Worm (Caenorhabditis elegans) whole organism, L3 larva: Measurements from ENCODE around the gene srsx-3.

Source experiments
- R02D3.7 ChIP-seq: fragments of 150-350 bp; optimal IDR thresholded peaks from 2 replicates; lab custom pipeline; 2014; ENCODE audit warnings: missing biosample characterization, missing genetic modification characterization
- ZK546.5 ChIP-seq: sonication (generic microtip); optimal IDR thresholded peaks from 2 replicates; lab custom pipeline; 2017; ENCODE audit warnings: missing biosample characterization, missing genetic modification characterization
- aly-2 ChIP-seq: fragments of 150-350 bp; optimal IDR thresholded peaks from 2 replicates; lab custom pipeline; 2014; ENCODE audit warnings: missing biosample characterization, missing genetic modification characterization
- ama-1 ChIP-seq: fragments of 150-350 bp; optimal IDR thresholded peaks from 2 replicates; lab custom pipeline; 2018
- ceh-28 ChIP-seq: fragments of 150-350 bp; optimal IDR thresholded peaks from 2 replicates; lab custom pipeline; 2014; ENCODE audit warnings: missing biosample characterization, missing genetic modification reagents, missing genetic modification characterization
- ceh-82 ChIP-seq: fragments of 150-350 bp; optimal IDR thresholded peaks from 2 replicates; lab custom pipeline; 2014; ENCODE audit warnings: missing biosample characterization, missing genetic modification characterization
- daf-12 ChIP-seq: fragments of 150-350 bp; optimal IDR thresholded peaks from 2 replicates; lab custom pipeline; 2014; ENCODE audit warnings: missing biosample characterization, missing genetic modification reagents, missing genetic modification characterization
- elt-2 ChIP-seq: sonication (generic microtip); optimal IDR thresholded peaks from 2 replicates; lab custom pipeline; 2016; ENCODE audit warnings: missing genetic modification reagents, mild to moderate bottlenecking, missing genetic modification characterization, missing compliant biosample characterization
- elt-3 ChIP-seq, 3 experiments: fragments of 150-350 bp in 1 of 3; sonication (generic microtip) in 2 of 3; optimal IDR thresholded peaks; 2 replicates in 2 of 3; 4 replicates in 1 of 3; lab custom pipeline; 2014 to 2017; ENCODE audit warnings: missing biosample characterization in 3 of 3, missing genetic modification characterization in 3 of 3
- fkh-10 ChIP-seq: sonication (generic microtip); optimal IDR thresholded peaks from 2 replicates; lab custom pipeline; 2017; ENCODE audit warnings: missing biosample characterization, missing genetic modification reagents, missing genetic modification characterization
- fkh-2 ChIP-seq: fragments of 150-350 bp; optimal IDR thresholded peaks from 2 replicates; lab custom pipeline; 2014; ENCODE audit warnings: missing biosample characterization, missing genetic modification reagents, missing genetic modification characterization
- fos-1 ChIP-seq: fragments of 150-350 bp; optimal IDR thresholded peaks from 2 replicates; lab custom pipeline; 2014; ENCODE audit warnings: missing biosample characterization, missing genetic modification characterization
- jun-1 ChIP-seq: fragments of 150-350 bp; optimal IDR thresholded peaks from 2 replicates; lab custom pipeline; 2014; ENCODE audit warnings: missing biosample characterization, missing genetic modification reagents, missing genetic modification characterization
- lin-15B ChIP-seq: fragments of 150-350 bp; optimal IDR thresholded peaks from 2 replicates; lab custom pipeline; 2014; ENCODE audit warnings: missing biosample characterization, missing genetic modification characterization
- lin-39 ChIP-seq: fragments of 150-350 bp; optimal IDR thresholded peaks from 2 replicates; lab custom pipeline; 2018; ENCODE audit warnings: missing biosample characterization, missing genetic modification reagents, missing genetic modification characterization
- mml-1 ChIP-seq: fragments of 150-350 bp; sonication (generic microtip); optimal IDR thresholded peaks from 3 replicates; lab custom pipeline; 2014; ENCODE audit warnings: missing biosample characterization, missing genetic modification characterization
- nfya-1 ChIP-seq: sonication (generic microtip); optimal IDR thresholded peaks from 2 replicates; lab custom pipeline; 2017; ENCODE audit warnings: missing genetic modification characterization, mild to moderate bottlenecking, missing compliant biosample characterization, antibody characterized with exemption, moderate library complexity; ENCODE audit not compliant: insufficient read depth
- nhr-11 ChIP-seq: fragments of 150-350 bp; optimal IDR thresholded peaks from 2 replicates; lab custom pipeline; 2014; ENCODE audit warnings: missing biosample characterization, missing genetic modification characterization
- nhr-12 ChIP-seq: fragments of 150-350 bp; optimal IDR thresholded peaks from 2 replicates; lab custom pipeline; 2014; ENCODE audit warnings: missing biosample characterization, missing genetic modification characterization
- nhr-237 ChIP-seq: fragments of 150-350 bp; optimal IDR thresholded peaks from 2 replicates; lab custom pipeline; 2014; ENCODE audit warnings: missing biosample characterization, missing genetic modification characterization
- nhr-28 ChIP-seq: fragments of 150-350 bp; optimal IDR thresholded peaks from 2 replicates; lab custom pipeline; 2014; ENCODE audit warnings: missing biosample characterization, missing genetic modification characterization
- nhr-43 ChIP-seq: sonication (generic microtip); optimal IDR thresholded peaks from 2 replicates; lab custom pipeline; 2016; ENCODE audit warnings: mild to moderate bottlenecking, missing genetic modification characterization, missing compliant biosample characterization; ENCODE audit not compliant: poor library complexity, severe bottlenecking
- pha-4 ChIP-seq: fragments of 150-350 bp; optimal IDR thresholded peaks from 2 replicates; lab custom pipeline; 2014; ENCODE audit warnings: missing biosample characterization, missing genetic modification reagents, missing genetic modification characterization
- pqm-1 ChIP-seq: fragments of 150-350 bp; optimal IDR thresholded peaks from 2 replicates; lab custom pipeline; 2017; ENCODE audit warnings: missing biosample characterization, missing genetic modification characterization, inconsistent platforms
- tbx-2 ChIP-seq: sonication (generic microtip); optimal IDR thresholded peaks from 2 replicates; lab custom pipeline; 2016; ENCODE audit warnings: mild to moderate bottlenecking, missing genetic modification characterization, missing compliant biosample characterization
- unc-39 ChIP-seq: sonication (generic microtip); optimal IDR thresholded peaks from 4 replicates; lab custom pipeline; 2017; ENCODE audit warnings: missing biosample characterization, missing genetic modification characterization
- ztf-11 ChIP-seq: fragments of 150-350 bp; optimal IDR thresholded peaks from 2 replicates; lab custom pipeline; 2014; ENCODE audit warnings: missing biosample characterization, missing genetic modification characterization

The srsx-3 gene

DNA sequence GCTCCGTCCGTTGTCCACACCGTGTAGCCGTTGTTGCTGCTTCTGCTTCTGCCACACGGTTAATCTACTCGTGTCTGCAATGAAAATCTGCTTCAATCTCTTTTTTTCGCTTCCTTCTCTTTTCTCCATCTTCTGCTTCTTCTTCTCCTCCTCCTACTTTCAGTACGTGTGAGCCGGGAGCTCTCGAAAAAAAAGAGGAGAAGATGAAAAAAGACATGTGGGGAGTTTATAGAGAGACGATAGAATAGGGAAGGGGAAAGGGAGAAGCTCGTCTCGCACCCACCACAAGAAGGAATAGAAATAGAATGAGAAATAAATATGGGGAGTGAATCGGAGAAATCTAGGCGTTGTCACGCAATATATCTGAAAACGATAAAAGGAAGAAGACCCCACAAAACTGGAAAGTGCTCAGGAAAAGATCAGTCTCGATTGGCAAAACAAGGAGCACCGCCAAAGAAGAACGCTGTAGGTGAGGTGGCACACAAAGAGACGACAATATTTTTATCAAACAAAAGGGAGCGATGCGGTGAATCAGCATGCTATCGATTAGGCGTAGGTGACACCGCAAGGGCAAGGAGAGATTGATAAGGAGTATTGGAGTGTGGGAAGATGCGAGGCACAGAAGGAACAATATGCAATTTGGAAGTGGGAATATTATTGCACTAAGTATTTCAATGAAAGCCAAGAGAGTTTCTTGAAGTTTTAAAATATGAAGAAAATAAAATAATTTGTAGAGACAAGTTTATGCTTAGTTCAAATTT lies 40.8 kb upstream of the srsx-3 start, which contains the start of gene let-413:
TSS of gene let-413 (minus strand) at position 76 of the 761 bp plus-strand sequence.
- no peak for TF ChIP-seq unc-39 (tag; lab: Kevin White, UChicago)
- no peak for TF ChIP-seq fos-1 (tag; lab: Kevin White, UChicago)
- no peak for TF ChIP-seq ztf-11
- TF ChIP-seq nfya-1 (tag; lab: Kevin White, UChicago): peak; percentile 25
- no peak for TF ChIP-seq nhr-237 (tag; lab: Kevin White, UChicago)
- TF ChIP-seq jun-1: no peak
- peak; percentile 62 for TF ChIP-seq elt-2 (tag; lab: Kevin White, UChicago)
- TF ChIP-seq pqm-1 (tag; lab: Kevin White, UChicago): peak; percentile 67
- TF ChIP-seq pha-4 (tag; lab: Kevin White, UChicago): peak; percentile 47
- TF ChIP-seq fkh-10: no peak

DNA sequence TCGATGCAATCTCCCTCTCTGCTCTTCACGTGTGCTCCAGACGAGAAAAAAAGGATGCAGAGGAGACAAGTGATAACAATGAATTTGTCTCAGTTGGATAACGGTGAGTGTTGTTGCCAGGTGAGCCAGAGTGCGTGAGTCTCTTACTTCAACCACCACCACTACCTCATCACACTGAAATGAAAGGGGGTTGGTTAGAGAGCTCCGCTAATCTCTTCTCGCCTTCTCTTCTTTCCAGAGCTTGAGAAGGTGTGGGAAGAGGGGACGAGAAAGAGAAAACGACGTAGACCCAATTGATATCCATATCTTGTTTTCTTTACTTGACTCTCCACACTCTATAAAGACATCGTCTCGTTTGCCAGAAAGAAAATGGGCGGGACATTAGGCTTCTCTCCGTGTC lies 34.3 kb upstream of the srsx-3 start:
- no peak for TF ChIP-seq fkh-2
- no peak for TF ChIP-seq fkh-10

ce11 chrV:7970519-7970918 lies 33.5 kb upstream of the srsx-3 start:
- TF ChIP-seq nhr-11 (tag; lab: Kevin White, UChicago): no peak
- no peak for TF ChIP-seq nhr-43 (tag; lab: Kevin White, UChicago)
- no peak for TF ChIP-seq ceh-82
- TF ChIP-seq lin-15B (tag; lab: Kevin White, UChicago): no peak
- no peak for TF ChIP-seq elt-3 (tag; optimal IDR thresholded peaks at IDR 0.05; lab: Kevin White, UChicago)

DNA sequence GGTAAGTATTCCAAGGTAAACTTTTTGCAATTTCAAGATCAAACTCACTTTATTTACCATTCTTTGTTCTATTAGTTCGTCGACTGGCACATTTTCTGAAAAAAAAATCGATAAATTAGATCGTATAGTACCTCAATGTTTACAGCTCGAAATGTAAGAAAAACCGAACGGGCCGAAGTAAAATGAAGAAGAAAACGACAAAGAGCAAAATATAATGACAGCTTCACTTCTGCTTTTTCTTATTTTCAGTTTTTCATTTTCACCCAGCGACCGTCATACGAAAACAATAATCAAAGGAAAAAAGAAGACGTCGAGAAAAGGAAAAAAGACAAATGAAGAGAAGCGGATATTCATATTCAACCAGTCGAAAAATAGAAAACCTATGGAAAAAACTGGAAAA lies 32.1 kb upstream of the srsx-3 start, which contains the start of gene che-7:
TSS of gene che-7 (minus strand) at position 101 of the 400 bp plus-strand sequence.
- peak; percentile 13 for TF ChIP-seq ceh-28 (tag; lab: Kevin White, UChicago)
- TF ChIP-seq lin-15B (tag; lab: Kevin White, UChicago): no peak

DNA sequence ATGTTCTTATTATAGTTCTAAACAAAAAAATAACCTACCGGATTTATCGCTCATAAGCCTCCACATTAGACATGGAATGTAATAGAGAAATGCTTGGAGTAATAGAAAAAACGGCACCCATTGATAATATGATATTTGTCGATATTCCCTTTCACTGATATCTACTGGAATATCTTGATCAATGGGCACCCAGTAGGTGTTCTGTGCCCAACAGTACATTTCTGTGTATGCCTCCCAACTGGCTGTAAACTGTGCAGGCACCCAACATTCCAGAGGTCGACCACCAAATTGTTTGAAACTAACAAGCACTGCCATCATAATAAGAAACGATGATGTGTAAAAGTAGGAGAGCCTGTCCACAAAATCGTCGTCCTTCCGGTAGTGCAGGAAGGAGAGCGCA lies 27.4 kb upstream of the srsx-3 start:
- no peak for TF ChIP-seq pqm-1 (tag; lab: Kevin White, UChicago)

DNA sequence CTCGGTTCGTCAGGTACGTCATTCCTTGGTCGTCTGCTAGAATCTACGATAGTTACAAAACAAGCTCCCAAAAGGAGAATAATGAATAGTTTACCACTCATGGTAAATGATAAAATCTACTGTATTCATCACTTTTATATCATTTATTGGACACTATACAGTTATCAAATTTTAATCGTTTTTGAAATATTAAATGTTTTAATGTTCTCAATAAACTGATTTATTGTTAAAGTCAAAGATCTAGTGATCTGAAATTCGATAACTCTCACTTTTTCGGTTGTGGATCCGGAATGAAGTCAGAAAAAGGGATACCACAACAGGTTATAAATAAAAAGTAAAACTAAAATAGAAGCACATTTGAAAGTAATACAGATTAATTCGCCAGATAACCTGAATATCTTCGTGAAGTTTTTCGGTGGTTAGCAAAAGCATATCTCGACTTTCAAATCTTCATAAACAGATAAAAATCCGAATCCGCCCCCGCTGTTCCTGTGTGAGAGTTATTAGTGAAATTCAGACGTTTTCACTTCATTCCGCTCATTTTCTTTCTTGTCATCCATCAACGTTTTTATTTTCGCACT lies 21.8 kb upstream of the srsx-3 start, which contains the start of the genes clec-217 and F26D11.2:
TSS of gene clec-217 (minus strand) at position 101 of the 581 bp plus-strand sequence.
TSS of gene F26D11.2 (plus strand) at position 531 of the 581 bp plus-strand sequence.
- TF ChIP-seq fkh-10 (no peak), ceh-28 (tag; lab: Kevin White, UChicago) (no peak), lin-39 (no peak), pha-4 (tag; lab: Kevin White, UChicago) (no peak), ama-1 (lab: Kevin White, UChicago) (no peak), nhr-28 (tag; lab: Kevin White, UChicago) (no peak), ZK546.5 (no peak), elt-2 (tag; lab: Kevin White, UChicago) (no peak), fkh-2 (no peak), aly-2 (tag; lab: Kevin White, UChicago) (no peak), nhr-12 (tag; lab: Kevin White, UChicago) (no peak), daf-12 (tag; lab: Kevin White, UChicago) (no peak), jun-1 (no peak), lin-15B (tag; lab: Kevin White, UChicago) (no peak), mml-1 (tag; lab: Kevin White, UChicago) (no peak), tbx-2 (tag; lab: Kevin White, UChicago) (no peak), R02D3.7 (tag; lab: Kevin White, UChicago) (no peak)

- TF ChIP-seq elt-2 (tag; lab: Kevin White, UChicago): peak; percentile 25
- peak; percentile 47 for TF ChIP-seq pqm-1 (tag; lab: Kevin White, UChicago)
- no peak for TF ChIP-seq lin-15B (tag; lab: Kevin White, UChicago)
Measured at ce11 chrV:7956218-7956617, 19.2 kb upstream of the srsx-3 start, which contains the start of gene pals-34. Gene pals-34 (minus strand): TSS chrV:7956497.
